Worm (Caenorhabditis elegans) whole organism, young adult: ENCODE measurements around the gene srb-11.
A peak's percentile ranks its signal among the peaks of the same experiment; 100 is the strongest.

Experiments used
- B0019.2 ChIP-seq: fragments of 200-800 bp; sonication (Bioruptor generic); conservative IDR thresholded peaks from 2 replicates; pipeline ENCODE4 v1.3.6; 2022; ENCODE audit warnings: missing genetic modification reagents, missing genetic modification characterization, missing compliant biosample characterization
- B0336.3 ChIP-seq: fragments of 200-800 bp; sonication (Bioruptor generic); IDR thresholded peaks from 2 replicates; pipeline ENCODE4 v1.3.6; 2022; ENCODE audit warnings: missing genetic modification characterization, missing compliant biosample characterization
- C17E4.6 ChIP-seq: fragments of 200-800 bp; sonication (Bioruptor generic); IDR thresholded peaks from 2 replicates; pipeline ENCODE4 v1.3.6; 2022; ENCODE audit warnings: missing genetic modification reagents, missing genetic modification characterization, missing compliant biosample characterization
- D2030.7 ChIP-seq: fragments of 200-800 bp; sonication (Bioruptor generic); IDR thresholded peaks from 2 replicates; pipeline ENCODE4 v1.3.6; 2022; ENCODE audit warnings: missing genetic modification reagents, missing genetic modification characterization, missing compliant biosample characterization
- K12H6.12 ChIP-seq: fragments of 200-800 bp; sonication (Bioruptor generic); optimal IDR thresholded peaks from 2 replicates; lab custom pipeline; 2018; ENCODE audit warnings: mild to moderate bottlenecking, missing genetic modification characterization, missing compliant biosample characterization
- Y56A3A.18 ChIP-seq: fragments of 200-800 bp; sonication (Bioruptor generic); IDR thresholded peaks from 2 replicates; pipeline ENCODE4 v1.3.6; 2022; ENCODE audit warnings: missing genetic modification reagents, missing genetic modification characterization, missing compliant biosample characterization
- athp-1 ChIP-seq: sonication (generic microtip); optimal IDR thresholded peaks from 2 replicates; lab custom pipeline; 2017; ENCODE audit warnings: mild to moderate bottlenecking, missing genetic modification characterization, missing compliant biosample characterization
- attf-5 ChIP-seq: fragments of 200-800 bp; sonication (Bioruptor generic); optimal IDR thresholded peaks from 2 replicates; lab custom pipeline; 2018; ENCODE audit warnings: mild to moderate bottlenecking, missing genetic modification characterization, missing compliant biosample characterization
- bed-2 ChIP-seq: fragments of 200-800 bp; sonication (Bioruptor generic); IDR thresholded peaks from 2 replicates; pipeline ENCODE4 v1.3.6; 2022; ENCODE audit warnings: missing genetic modification reagents, missing genetic modification characterization, missing compliant biosample characterization
- ccch-3 ChIP-seq: fragments of 200-800 bp; sonication (Bioruptor generic); optimal IDR thresholded peaks from 2 replicates; lab custom pipeline; 2018; ENCODE audit warnings: mild to moderate bottlenecking, missing genetic modification characterization, missing compliant biosample characterization
- cebp-1 ChIP-seq, 2 experiments: fragments of 200-800 bp in 1 of 2; sonication (Bioruptor generic) in 1 of 2; sonication (generic microtip) in 1 of 2; IDR thresholded peaks in 1 of 2; optimal IDR thresholded peaks in 1 of 2; 2 replicates each; pipeline versions ENCODE4 v1.3.6 to Lab custom; 2017 to 2022; ENCODE audit warnings: missing compliant biosample characterization in 2 of 2, missing genetic modification characterization in 2 of 2, mild to moderate bottlenecking in 1 of 2, missing genetic modification reagents in 1 of 2, moderate library complexity in 1 of 2
- cebp-2 ChIP-seq: fragments of 200-800 bp; sonication (Bioruptor generic); IDR thresholded peaks from 2 replicates; pipeline ENCODE4 v1.3.6; 2022; ENCODE audit warnings: missing genetic modification characterization, missing compliant biosample characterization
- chd-7 ChIP-seq: sonication (generic microtip); optimal IDR thresholded peaks from 2 replicates; lab custom pipeline; 2016; ENCODE audit warnings: mild to moderate bottlenecking, missing genetic modification characterization, moderate library complexity, missing compliant biosample characterization
- die-1 ChIP-seq: sonication (generic microtip); optimal IDR thresholded peaks from 2 replicates; lab custom pipeline; 2016; ENCODE audit warnings: missing genotype, mild to moderate bottlenecking, missing genetic modification characterization, missing compliant biosample characterization
- dox-1 ChIP-seq: fragments of 200-800 bp; sonication (Bioruptor generic); IDR thresholded peaks from 2 replicates; pipeline ENCODE4 v1.3.6; 2022; ENCODE audit warnings: missing genetic modification reagents, missing genetic modification characterization, missing compliant biosample characterization
- dpl-1 ChIP-seq: fragments of 150-350 bp; optimal IDR thresholded peaks from 2 replicates; lab custom pipeline; 2014; ENCODE audit warnings: missing biosample characterization, missing genetic modification reagents, missing genetic modification characterization
- egl-18 ChIP-seq: fragments of 200-800 bp; sonication (Bioruptor generic); IDR thresholded peaks from 2 replicates; pipeline ENCODE4 v1.3.6; 2022; ENCODE audit warnings: missing genetic modification reagents, missing genetic modification characterization, missing compliant biosample characterization
- egl-44 ChIP-seq: fragments of 200-800 bp; sonication (Bioruptor generic); IDR thresholded peaks from 2 replicates; pipeline ENCODE4 v1.3.6; 2022; ENCODE audit warnings: missing genetic modification reagents, missing genetic modification characterization, missing compliant biosample characterization
- egrh-3 ChIP-seq: fragments of 200-800 bp; sonication (Bioruptor generic); IDR thresholded peaks from 2 replicates; pipeline ENCODE4 v1.3.6; 2022; ENCODE audit warnings: missing genetic modification reagents, missing genetic modification characterization, missing compliant biosample characterization
- ets-4 ChIP-seq: fragments of 200-800 bp; sonication (Bioruptor generic); optimal IDR thresholded peaks from 2 replicates; lab custom pipeline; 2018; ENCODE audit warnings: mild to moderate bottlenecking, missing genetic modification characterization, missing compliant biosample characterization
- hmg-1.2 ChIP-seq: fragments of 200-800 bp; sonication (Bioruptor generic); IDR thresholded peaks from 2 replicates; pipeline ENCODE4 v1.3.6; 2022; ENCODE audit warnings: missing genetic modification reagents, missing genetic modification characterization, missing compliant biosample characterization
- hrde-1 ChIP-seq: sonication (generic microtip); optimal IDR thresholded peaks from 2 replicates; lab custom pipeline; 2016; ENCODE audit warnings: missing genetic modification characterization, mild to moderate bottlenecking, missing compliant biosample characterization, moderate library complexity, missing genotype, missing genetic modification reagents, borderline replicate concordance
- let-526 ChIP-seq: fragments of 200-800 bp; sonication (Bioruptor generic); IDR thresholded peaks from 2 replicates; pipeline ENCODE4 v1.3.6; 2022; ENCODE audit warnings: missing genetic modification reagents, missing genetic modification characterization, missing compliant biosample characterization
- lin-26 ChIP-seq: fragments of 200-800 bp; sonication (Bioruptor generic); IDR thresholded peaks from 2 replicates; pipeline ENCODE4 v1.3.6; 2022; ENCODE audit warnings: missing genetic modification reagents, missing genetic modification characterization, missing compliant biosample characterization
- lin-35 ChIP-seq, 3 experiments: fragments of 150-350 bp in 2 of 3; sonication (generic microtip) in 1 of 3; optimal IDR thresholded peaks; 2 replicates each; lab custom pipeline; 2014 to 2018; ENCODE audit warnings: missing biosample characterization in 3 of 3, missing genetic modification characterization in 3 of 3, missing genetic modification reagents in 3 of 3
- lin-40 ChIP-seq: sonication (generic microtip); optimal IDR thresholded peaks from 2 replicates; lab custom pipeline; 2016; ENCODE audit warnings: missing genetic modification characterization, mild to moderate bottlenecking, missing compliant biosample characterization, missing genotype, missing genetic modification reagents
- madf-10 ChIP-seq: sonication (generic microtip); optimal IDR thresholded peaks from 2 replicates; lab custom pipeline; 2016; ENCODE audit warnings: mild to moderate bottlenecking, missing genetic modification characterization, missing compliant biosample characterization
- madf-3 ChIP-seq: fragments of 200-800 bp; sonication (Bioruptor generic); IDR thresholded peaks from 2 replicates; pipeline ENCODE4 v1.3.6; 2022; ENCODE audit warnings: missing genetic modification reagents, missing genetic modification characterization, missing compliant biosample characterization
- madf-6 ChIP-seq: fragments of 200-800 bp; sonication (Bioruptor generic); IDR thresholded peaks from 2 replicates; pipeline ENCODE4 v1.3.6; 2022; ENCODE audit warnings: missing genetic modification reagents, missing genetic modification characterization, missing compliant biosample characterization
- mcd-1 ChIP-seq: fragments of 200-800 bp; sonication (Bioruptor generic); IDR thresholded peaks from 2 replicates; pipeline ENCODE4 v1.3.6; 2022; ENCODE audit warnings: missing genetic modification reagents, missing genetic modification characterization, missing compliant biosample characterization
- mes-4 ChIP-seq: sonication (generic microtip); optimal IDR thresholded peaks from 2 replicates; lab custom pipeline; 2016; ENCODE audit warnings: missing genotype, missing genetic modification characterization, missing compliant biosample characterization
- mxl-1 ChIP-seq: sonication (generic microtip); optimal IDR thresholded peaks from 2 replicates; lab custom pipeline; 2016; ENCODE audit warnings: missing genetic modification characterization, missing compliant biosample characterization
- nfya-1 ChIP-seq: sonication (generic microtip); optimal IDR thresholded peaks from 2 replicates; lab custom pipeline; 2017; ENCODE audit warnings: antibody characterized with exemption, missing compliant biosample characterization, missing genetic modification characterization, borderline replicate concordance; ENCODE audit not compliant: insufficient read depth
- nhr-120 ChIP-seq: fragments of 200-800 bp; sonication (Bioruptor generic); IDR thresholded peaks from 2 replicates; pipeline ENCODE4 v1.3.6; 2022; ENCODE audit warnings: missing genetic modification characterization, missing compliant biosample characterization
- nhr-27 ChIP-seq: fragments of 200-800 bp; sonication (Bioruptor generic); optimal IDR thresholded peaks from 2 replicates; lab custom pipeline; 2018; ENCODE audit warnings: mild to moderate bottlenecking, missing genetic modification characterization, moderate library complexity, missing compliant biosample characterization
- nhr-80 ChIP-seq: sonication (generic microtip); optimal IDR thresholded peaks from 2 replicates; lab custom pipeline; 2016; ENCODE audit warnings: missing genetic modification characterization, missing compliant biosample characterization
- rpc-1 ChIP-seq, 2 experiments: fragments of 150-350 bp in 1 of 2; sonication (generic microtip) in 1 of 2; optimal IDR thresholded peaks; 2 replicates each; lab custom pipeline; 2014 to 2018; ENCODE audit warnings: missing biosample characterization in 1 of 2, missing genetic modification characterization in 1 of 2, missing genetic modification reagents in 1 of 2, missing genotype in 1 of 2
- sdz-38 ChIP-seq: sonication (generic microtip); optimal IDR thresholded peaks from 2 replicates; lab custom pipeline; 2016; ENCODE audit warnings: missing genotype, missing genetic modification characterization, missing compliant biosample characterization
- sea-2 ChIP-seq: fragments of 200-800 bp; sonication (Bioruptor generic); IDR thresholded peaks from 2 replicates; pipeline ENCODE4 v1.3.6; 2022; ENCODE audit warnings: missing genetic modification characterization, missing compliant biosample characterization
- snpc-4 ChIP-seq, 5 experiments: fragments of 150-350 bp in 1 of 5; sonication (generic microtip) in 4 of 5; optimal IDR thresholded peaks; 2 replicates each; lab custom pipeline; 2014 to 2018; ENCODE audit warnings: missing genetic modification characterization in 5 of 5, missing biosample characterization in 3 of 5, antibody characterized with exemption in 2 of 5, mild to moderate bottlenecking in 2 of 5, missing compliant biosample characterization in 2 of 5, missing genotype in 2 of 5, moderate library complexity in 2 of 5, missing genetic modification reagents in 1 of 5
- tbp1 ChIP-seq: fragments of 200-800 bp; sonication (Bioruptor generic); optimal IDR thresholded peaks from 2 replicates; lab custom pipeline; 2018; ENCODE audit warnings: mild to moderate bottlenecking, missing genetic modification characterization, missing compliant biosample characterization
- unc-130 ChIP-seq: sonication (generic microtip); optimal IDR thresholded peaks from 2 replicates; lab custom pipeline; 2016; ENCODE audit warnings: missing genetic modification reagents, missing genetic modification characterization, missing compliant biosample characterization
- ztf-26 ChIP-seq: sonication (generic microtip); optimal IDR thresholded peaks from 2 replicates; lab custom pipeline; 2017; ENCODE audit warnings: missing genetic modification characterization, missing compliant biosample characterization

Gene srb-11

DNA sequence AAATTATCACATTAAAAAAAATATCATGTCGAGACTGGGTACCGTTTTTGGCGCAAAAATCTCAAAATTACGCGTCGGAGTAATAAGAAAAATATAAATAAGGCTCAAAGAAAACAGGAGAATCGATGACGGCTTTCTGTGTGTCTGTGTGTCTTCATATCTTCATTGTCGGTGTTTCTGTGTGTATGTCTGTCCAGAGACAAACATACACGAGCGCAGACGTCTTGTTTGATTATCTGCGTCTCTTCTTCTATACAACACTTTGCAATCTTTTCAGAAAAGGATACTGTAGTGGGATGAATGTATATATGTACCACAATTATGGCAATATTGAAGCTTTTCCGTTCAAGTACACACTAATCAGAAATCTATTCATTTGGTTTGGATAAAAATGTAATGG is 48.4 kb downstream of the srb-11 start, which contains the start of gene C05D11.13:
C05D11.13 (minus strand) TSS at position 252 of the 400 bp plus-strand sequence.
- TF ChIP-seq attf-5 (GFP tag; lab: Kevin White, UChicago) (peak; percentile 68), hrde-1 (tag; lab: Kevin White, UChicago) (peak; percentile 18), bed-2 (GFP tag; lab: Robert Waterston, UW) (no peak), B0336.3 (GFP tag; lab: Robert Waterston, UW) (peak; percentile 24; the same call in 1 of the 2 replicates), B0019.2 (GFP tag; lab: Robert Waterston, UW) (no peak), dox-1 (GFP tag; lab: Robert Waterston, UW) (0 out of 2 replicates have a peak, but pooled peaks have one; percentile 32), lin-35 (GFP tag; optimal IDR thresholded peaks at IDR 0.05; lab: Kevin White, UChicago) (peak in 1 of 3 experiments; percentile 38), hmg-1.2 (GFP tag; lab: Robert Waterston, UW) (peak; percentile 63; the same call in 1 of the 2 replicates), ztf-26 (peak; percentile 37), cebp-1 (GFP tag; IDR thresholded peaks at IDR 0.05; lab: Robert Waterston, UW) (no peak), cebp-1 (tag; optimal IDR thresholded peaks at IDR 0.05; lab: Kevin White, UChicago) (peak; percentile 31), lin-40 (tag; lab: Kevin White, UChicago) (peak; percentile 41), C17E4.6 (GFP tag; lab: Robert Waterston, UW) (0 out of 2 replicates have a peak, but pooled peaks have one; percentile 19), nhr-80 (peak; percentile 51), tbp1 (GFP tag; lab: Kevin White, UChicago) (peak; percentile 25), K12H6.12 (tag; lab: Kevin White, UChicago) (peak; percentile 17), lin-26 (0 out of 2 replicates have a peak, but pooled peaks have one; percentile 31), snpc-4 (GFP tag; optimal IDR thresholded peaks at IDR 0.05; lab: Kevin White, UChicago) (no peak), snpc-4 (tag; optimal IDR thresholded peaks at IDR 0.05; lab: Kevin White, UChicago) (peak in 3 of 4 experiments; percentile 1 to 32 (median 20)), mcd-1 (GFP tag; lab: Robert Waterston, UW) (no peak), madf-6 (GFP tag; lab: Robert Waterston, UW) (peak; percentile 30; the same call in 1 of the 2 replicates), nhr-120 (GFP tag; lab: Robert Waterston, UW) (no peak), athp-1 (tag; lab: Kevin White, UChicago) (no peak)

DNA sequence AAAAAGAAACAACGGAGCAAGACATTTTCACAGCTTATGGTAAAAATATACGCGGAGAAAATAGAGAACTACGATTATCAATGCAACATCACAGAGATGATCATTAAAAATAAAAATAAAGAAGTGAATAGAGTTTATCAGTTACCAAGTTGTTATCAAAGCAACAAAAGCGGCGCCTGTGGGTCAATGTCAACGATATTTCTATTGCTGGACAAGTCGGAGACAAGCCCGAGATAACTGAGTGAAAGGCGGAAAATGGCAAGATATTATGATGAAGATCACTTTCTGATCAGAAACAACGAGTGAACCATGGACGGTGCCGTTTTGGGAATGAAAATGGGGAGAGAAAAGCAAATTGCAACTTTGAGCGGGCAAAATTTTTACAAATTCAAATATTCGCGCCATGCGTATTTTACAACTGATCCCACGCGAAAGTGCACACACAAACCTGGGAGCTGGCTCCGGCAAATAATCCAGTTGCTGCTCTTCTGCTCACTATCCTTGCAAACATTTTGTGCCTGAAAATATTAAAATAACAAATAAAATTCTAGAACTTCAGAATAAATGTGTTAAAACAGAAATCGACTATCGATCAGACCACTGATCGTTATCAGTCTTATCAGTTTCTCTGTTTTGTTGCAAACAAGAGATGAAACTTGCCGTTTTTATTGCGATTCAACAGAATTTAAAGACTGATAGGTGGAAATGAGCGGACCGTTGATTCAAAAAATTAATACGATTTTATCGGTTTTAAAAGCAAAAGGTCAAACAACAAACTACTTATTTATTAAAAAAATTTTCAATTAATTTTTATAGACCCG is 50.2 kb downstream of the srb-11 start, which contains the start of gene mel-32:
mel-32 (minus strand) TSS at position 696 of the 821 bp plus-strand sequence.
- no peak for TF ChIP-seq nfya-1
- TF ChIP-seq egl-18 (GFP tag; lab: Robert Waterston, UW) = no peak
- TF ChIP-seq unc-130 = peak; percentile 48
- TF ChIP-seq egl-44 (GFP tag; lab: Robert Waterston, UW) = no peak
- TF ChIP-seq mxl-1 (tag; lab: Kevin White, UChicago) = no peak
- TF ChIP-seq madf-6 (GFP tag; lab: Robert Waterston, UW) = peak; percentile 96
- TF ChIP-seq madf-3 (GFP tag; lab: Robert Waterston, UW) = no peak
- TF ChIP-seq egrh-3 (GFP tag; lab: Robert Waterston, UW) = no peak
- no peak for TF ChIP-seq sdz-38 (tag; lab: Kevin White, UChicago)
- TF ChIP-seq D2030.7 (GFP tag; lab: Robert Waterston, UW) = peak; percentile 91
- TF ChIP-seq mes-4 (tag; lab: Kevin White, UChicago) = no peak
- TF ChIP-seq lin-35 (GFP tag; optimal IDR thresholded peaks at IDR 0.05; lab: Kevin White, UChicago) = peak; percentile 21 to 55 (median 33)
- no peak for TF ChIP-seq ets-4 (GFP tag; lab: Kevin White, UChicago)
- no peak for TF ChIP-seq cebp-2 (GFP tag; lab: Robert Waterston, UW)
- no peak for TF ChIP-seq madf-10 (tag; lab: Kevin White, UChicago)
- TF ChIP-seq sea-2 (GFP tag; lab: Robert Waterston, UW) = no peak
- no peak for TF ChIP-seq let-526
- no peak for TF ChIP-seq snpc-4 (GFP tag; optimal IDR thresholded peaks at IDR 0.05; lab: Kevin White, UChicago)
- peak in 1 of 4 experiments; percentile 11 for TF ChIP-seq snpc-4 (tag; optimal IDR thresholded peaks at IDR 0.05; lab: Kevin White, UChicago)
- no peak for TF ChIP-seq die-1
- no peak for TF ChIP-seq ccch-3 (GFP tag; lab: Kevin White, UChicago)
- TF ChIP-seq chd-7 = no peak
- no peak for TF ChIP-seq ztf-26
- TF ChIP-seq rpc-1 (optimal IDR thresholded peaks at IDR 0.05; lab: Kevin White, UChicago) = no peak
- no peak for TF ChIP-seq rpc-1 (tag; optimal IDR thresholded peaks at IDR 0.05; lab: Kevin White, UChicago)
- TF ChIP-seq Y56A3A.18 (GFP tag; lab: Robert Waterston, UW) = no peak
- no peak for TF ChIP-seq nhr-27 (tag; lab: Kevin White, UChicago)
- TF ChIP-seq dpl-1 = peak; percentile 89
